Worm (Caenorhabditis elegans) whole organism, young adult: ENCODE measurements around the gene nhr-40.

Source experiments
- B0019.2 ChIP-seq: fragments of 200-800 bp; sonication (Bioruptor generic); conservative IDR thresholded peaks from 2 replicates; pipeline ENCODE4 v1.3.6; 2022; ENCODE audit warnings: missing genetic modification reagents, missing genetic modification characterization, missing compliant biosample characterization
- D2030.7 ChIP-seq: fragments of 200-800 bp; sonication (Bioruptor generic); IDR thresholded peaks from 2 replicates; pipeline ENCODE4 v1.3.6; 2022; ENCODE audit warnings: missing genetic modification reagents, missing genetic modification characterization, missing compliant biosample characterization
- F22D6.2 ChIP-seq: sonication (generic microtip); optimal IDR thresholded peaks from 2 replicates; lab custom pipeline; 2016; ENCODE audit warnings: mild to moderate bottlenecking, missing genetic modification characterization, missing compliant biosample characterization
- F23B12.7 ChIP-seq: sonication (generic microtip); optimal IDR thresholded peaks from 2 replicates; lab custom pipeline; 2017; ENCODE audit warnings: missing genetic modification characterization, mild to moderate bottlenecking, missing compliant biosample characterization, antibody characterized with exemption, moderate library complexity; ENCODE audit not compliant: insufficient read depth
- F37B4.10 ChIP-seq: fragments of 200-800 bp; sonication (Bioruptor generic); IDR thresholded peaks from 2 replicates; pipeline ENCODE4 v1.3.6; 2022; ENCODE audit warnings: missing genetic modification characterization, missing compliant biosample characterization
- F52B5.7 ChIP-seq: sonication (generic microtip); optimal IDR thresholded peaks from 2 replicates; lab custom pipeline; 2016; ENCODE audit warnings: mild to moderate bottlenecking, missing genetic modification characterization, missing compliant biosample characterization
- F55B11.4 ChIP-seq: sonication (generic microtip); optimal IDR thresholded peaks from 2 replicates; lab custom pipeline; 2016; ENCODE audit warnings: missing compliant biosample characterization, missing genetic modification characterization, borderline replicate concordance; ENCODE audit not compliant: insufficient read depth
- K11D2.4 ChIP-seq: fragments of 200-800 bp; sonication (Bioruptor generic); IDR thresholded peaks from 2 replicates; pipeline ENCODE4 v1.3.6; 2022; ENCODE audit warnings: missing genetic modification reagents, missing genetic modification characterization, missing compliant biosample characterization
- Y53F4B.3 ChIP-seq: fragments of 200-800 bp; sonication (Bioruptor generic); IDR thresholded peaks from 2 replicates; pipeline ENCODE4 v1.3.6; 2022; ENCODE audit warnings: missing genetic modification reagents, missing genetic modification characterization, missing compliant biosample characterization
- Y53G8AR.9 ChIP-seq: fragments of 200-800 bp; sonication (Bioruptor generic); conservative IDR thresholded peaks from 2 replicates; pipeline ENCODE4 v1.3.6; 2022; ENCODE audit warnings: missing genetic modification reagents, missing genetic modification characterization, missing compliant biosample characterization
- akir-1 ChIP-seq: fragments of 200-800 bp; sonication (Bioruptor generic); optimal IDR thresholded peaks from 2 replicates; lab custom pipeline; 2018; ENCODE audit warnings: mild to moderate bottlenecking, missing genetic modification characterization, moderate library complexity, missing compliant biosample characterization
- attf-5 ChIP-seq: fragments of 200-800 bp; sonication (Bioruptor generic); optimal IDR thresholded peaks from 2 replicates; lab custom pipeline; 2018; ENCODE audit warnings: mild to moderate bottlenecking, missing genetic modification characterization, missing compliant biosample characterization
- attf-6 ChIP-seq: fragments of 200-800 bp; sonication (Bioruptor generic); IDR thresholded peaks from 2 replicates; pipeline ENCODE4 v1.3.6; 2022; ENCODE audit warnings: missing genetic modification reagents, missing genetic modification characterization, missing compliant biosample characterization
- bed-2 ChIP-seq: fragments of 200-800 bp; sonication (Bioruptor generic); IDR thresholded peaks from 2 replicates; pipeline ENCODE4 v1.3.6; 2022; ENCODE audit warnings: missing genetic modification reagents, missing genetic modification characterization, missing compliant biosample characterization
- ccch-3 ChIP-seq: fragments of 200-800 bp; sonication (Bioruptor generic); optimal IDR thresholded peaks from 2 replicates; lab custom pipeline; 2018; ENCODE audit warnings: mild to moderate bottlenecking, missing genetic modification characterization, missing compliant biosample characterization
- cebp-2 ChIP-seq: fragments of 200-800 bp; sonication (Bioruptor generic); IDR thresholded peaks from 2 replicates; pipeline ENCODE4 v1.3.6; 2022; ENCODE audit warnings: missing genetic modification characterization, missing compliant biosample characterization
- ceh-27 ChIP-seq: fragments of 200-800 bp; sonication (Bioruptor generic); optimal IDR thresholded peaks from 2 replicates; lab custom pipeline; 2018; ENCODE audit warnings: mild to moderate bottlenecking, missing genetic modification characterization, moderate library complexity, missing compliant biosample characterization
- dox-1 ChIP-seq: fragments of 200-800 bp; sonication (Bioruptor generic); IDR thresholded peaks from 2 replicates; pipeline ENCODE4 v1.3.6; 2022; ENCODE audit warnings: missing genetic modification reagents, missing genetic modification characterization, missing compliant biosample characterization
- dpl-1 ChIP-seq: fragments of 150-350 bp; optimal IDR thresholded peaks from 2 replicates; lab custom pipeline; 2014; ENCODE audit warnings: missing biosample characterization, missing genetic modification reagents, missing genetic modification characterization
- ekl-4 ChIP-seq: fragments of 200-800 bp; sonication (Bioruptor generic); IDR thresholded peaks from 2 replicates; pipeline ENCODE4 v1.3.6; 2022; ENCODE audit warnings: missing genetic modification reagents, missing genetic modification characterization, missing compliant biosample characterization
- fkh-3 ChIP-seq: sonication (generic microtip); optimal IDR thresholded peaks from 2 replicates; lab custom pipeline; 2016; ENCODE audit warnings: mild to moderate bottlenecking, missing genetic modification characterization, missing compliant biosample characterization
- gei-17 ChIP-seq: fragments of 200-800 bp; sonication (Bioruptor generic); optimal IDR thresholded peaks from 2 replicates; lab custom pipeline; 2018; ENCODE audit warnings: mild to moderate bottlenecking, missing genetic modification characterization, missing compliant biosample characterization
- hrde-1 ChIP-seq: sonication (generic microtip); optimal IDR thresholded peaks from 2 replicates; lab custom pipeline; 2016; ENCODE audit warnings: missing genetic modification characterization, mild to moderate bottlenecking, missing compliant biosample characterization, moderate library complexity, missing genotype, missing genetic modification reagents, borderline replicate concordance
- hsf-1 ChIP-seq: fragments of 200-800 bp; sonication (Bioruptor generic); IDR thresholded peaks from 2 replicates; pipeline ENCODE4 v1.3.6; 2022; ENCODE audit warnings: missing genetic modification reagents, missing genetic modification characterization, missing compliant biosample characterization
- lag-1 ChIP-seq: fragments of 200-800 bp; sonication (Bioruptor generic); IDR thresholded peaks from 2 replicates; pipeline ENCODE4 v1.3.6; 2022; ENCODE audit warnings: missing genetic modification reagents, missing genetic modification characterization, missing compliant biosample characterization
- lin-26 ChIP-seq: fragments of 200-800 bp; sonication (Bioruptor generic); IDR thresholded peaks from 2 replicates; pipeline ENCODE4 v1.3.6; 2022; ENCODE audit warnings: missing genetic modification reagents, missing genetic modification characterization, missing compliant biosample characterization
- lin-35 ChIP-seq, 3 experiments: fragments of 150-350 bp in 2 of 3; sonication (generic microtip) in 1 of 3; optimal IDR thresholded peaks; 2 replicates each; lab custom pipeline; 2014 to 2018; ENCODE audit warnings: missing biosample characterization in 3 of 3, missing genetic modification characterization in 3 of 3, missing genetic modification reagents in 3 of 3
- lir-1 ChIP-seq: fragments of 200-800 bp; sonication (Bioruptor generic); conservative IDR thresholded peaks from 2 replicates; pipeline ENCODE4 v1.3.6; 2022; ENCODE audit warnings: missing genetic modification reagents, missing genetic modification characterization, missing compliant biosample characterization
- madf-10 ChIP-seq: sonication (generic microtip); optimal IDR thresholded peaks from 2 replicates; lab custom pipeline; 2016; ENCODE audit warnings: mild to moderate bottlenecking, missing genetic modification characterization, missing compliant biosample characterization
- madf-6 ChIP-seq: fragments of 200-800 bp; sonication (Bioruptor generic); IDR thresholded peaks from 2 replicates; pipeline ENCODE4 v1.3.6; 2022; ENCODE audit warnings: missing genetic modification reagents, missing genetic modification characterization, missing compliant biosample characterization
- nhr-120 ChIP-seq: fragments of 200-800 bp; sonication (Bioruptor generic); IDR thresholded peaks from 2 replicates; pipeline ENCODE4 v1.3.6; 2022; ENCODE audit warnings: missing genetic modification characterization, missing compliant biosample characterization
- nhr-80 ChIP-seq: sonication (generic microtip); optimal IDR thresholded peaks from 2 replicates; lab custom pipeline; 2016; ENCODE audit warnings: missing genetic modification characterization, missing compliant biosample characterization
- nhr-90 ChIP-seq: sonication (generic microtip); optimal IDR thresholded peaks from 2 replicates; lab custom pipeline; 2016; ENCODE audit warnings: missing genotype, mild to moderate bottlenecking, missing genetic modification characterization, missing compliant biosample characterization
- pha-4 ChIP-seq: fragments of 150-350 bp; sonication (generic microtip); optimal IDR thresholded peaks from 2 replicates; lab custom pipeline; 2014; ENCODE audit warnings: missing biosample characterization, missing genetic modification reagents, missing genetic modification characterization
- rcor-1 ChIP-seq: fragments of 200-800 bp; sonication (Bioruptor generic); IDR thresholded peaks from 2 replicates; pipeline ENCODE4 v1.3.6; 2022; ENCODE audit warnings: missing genetic modification reagents, missing genetic modification characterization, missing compliant biosample characterization
- rec-8 ChIP-seq, 2 experiments: sonication (generic microtip); optimal IDR thresholded peaks; 2 replicates each; lab custom pipeline; 2016; ENCODE audit warnings: mild to moderate bottlenecking in 2 of 2, missing genetic modification characterization in 2 of 2, missing genetic modification reagents in 2 of 2, missing genotype in 2 of 2, missing biosample characterization in 1 of 2, missing compliant biosample characterization in 1 of 2, moderate library complexity in 1 of 2
- sdz-38 ChIP-seq: sonication (generic microtip); optimal IDR thresholded peaks from 2 replicates; lab custom pipeline; 2016; ENCODE audit warnings: missing genotype, missing genetic modification characterization, missing compliant biosample characterization
- sea-2 ChIP-seq: fragments of 200-800 bp; sonication (Bioruptor generic); IDR thresholded peaks from 2 replicates; pipeline ENCODE4 v1.3.6; 2022; ENCODE audit warnings: missing genetic modification characterization, missing compliant biosample characterization
- snpc-1.1 ChIP-seq: sonication (generic microtip); optimal IDR thresholded peaks from 2 replicates; lab custom pipeline; 2017; ENCODE audit warnings: missing genetic modification characterization, mild to moderate bottlenecking, missing compliant biosample characterization, antibody characterized with exemption, moderate library complexity, missing genotype, missing genetic modification reagents; ENCODE audit not compliant: insufficient read depth
- somi-1 ChIP-seq: fragments of 200-800 bp; sonication (Bioruptor generic); optimal IDR thresholded peaks from 2 replicates; lab custom pipeline; 2018; ENCODE audit warnings: mild to moderate bottlenecking, missing genetic modification characterization, missing compliant biosample characterization
- sptf-2 ChIP-seq: fragments of 200-800 bp; sonication (Bioruptor generic); optimal IDR thresholded peaks from 2 replicates; lab custom pipeline; 2018; ENCODE audit warnings: mild to moderate bottlenecking, missing genetic modification characterization, missing compliant biosample characterization
- tbx-9 ChIP-seq: sonication (generic microtip); optimal IDR thresholded peaks from 2 replicates; lab custom pipeline; 2016; ENCODE audit warnings: borderline replicate concordance, missing genetic modification characterization, inconsistent platforms, missing compliant biosample characterization
- tlf-1 ChIP-seq: fragments of 200-800 bp; sonication (Bioruptor generic); optimal IDR thresholded peaks from 2 replicates; lab custom pipeline; 2018; ENCODE audit warnings: mild to moderate bottlenecking, missing genetic modification characterization, missing compliant biosample characterization
- unc-62 ChIP-seq: fragments of 150-350 bp; optimal IDR thresholded peaks from 2 replicates; lab custom pipeline; 2014; ENCODE audit warnings: missing biosample characterization, missing genetic modification reagents, missing genetic modification characterization
- ztf-18 ChIP-seq: sonication (generic microtip); optimal IDR thresholded peaks from 2 replicates; lab custom pipeline; 2016; ENCODE audit warnings: missing genotype, mild to moderate bottlenecking, missing genetic modification characterization, missing compliant biosample characterization
- ztf-22 ChIP-seq: fragments of 200-800 bp; sonication (Bioruptor generic); optimal IDR thresholded peaks from 2 replicates; lab custom pipeline; 2018; ENCODE audit warnings: mild to moderate bottlenecking, missing genetic modification characterization, moderate library complexity, missing compliant biosample characterization
- ztf-26 ChIP-seq: sonication (generic microtip); optimal IDR thresholded peaks from 2 replicates; lab custom pipeline; 2017; ENCODE audit warnings: missing genetic modification characterization, missing compliant biosample characterization
- ztf-6 ChIP-seq: fragments of 200-800 bp; sonication (Bioruptor generic); IDR thresholded peaks from 2 replicates; pipeline ENCODE4 v1.3.6; 2022; ENCODE audit warnings: missing genetic modification reagents, missing genetic modification characterization, missing compliant biosample characterization

The nhr-40 gene

ce11 chrX:2549322-2549721 is 44.5 kb upstream of the nhr-40 start (continued):
- TF ChIP-seq nhr-90 (tag; lab: Kevin White, UChicago) (peak; percentile 79), nhr-120 (no peak), Y53G8AR.9 (no peak), somi-1 (GFP tag; lab: Kevin White, UChicago) (peak; percentile 29), sdz-38 (tag; lab: Kevin White, UChicago) (no peak), unc-62 (GFP tag; lab: Kevin White, UChicago) (no peak), madf-6 (GFP tag; lab: Robert Waterston, UW) (0 out of 2 replicates have a peak, but pooled peaks have one; percentile 20), ccch-3 (peak; percentile 37), snpc-1.1 (tag; lab: Kevin White, UChicago) (peak; percentile 49), F52B5.7 (peak; percentile 60), Y53F4B.3 (GFP tag; lab: Robert Waterston, UW) (no peak), ztf-18 (peak; percentile 74), pha-4 (no peak), lin-26 (GFP tag; lab: Robert Waterston, UW) (peak; percentile 92; the same call in 1 of the 2 replicates), F37B4.10 (GFP tag; lab: Robert Waterston, UW) (0 out of 2 replicates have a peak, but pooled peaks have one; percentile 82), hsf-1 (GFP tag; lab: Robert Waterston, UW) (no peak), tbx-9 (tag; lab: Kevin White, UChicago) (no peak), dpl-1 (GFP tag; lab: Kevin White, UChicago) (no peak), nhr-80 (peak; percentile 35), ztf-26 (tag; lab: Kevin White, UChicago) (peak; percentile 36), attf-6 (GFP tag; lab: Robert Waterston, UW) (peak; percentile 47; the same call in 1 of the 2 replicates), tlf-1 (peak; percentile 33), ekl-4 (peak; percentile 30; the same call in 1 of the 2 replicates), lir-1 (no peak), K11D2.4 (GFP tag; lab: Robert Waterston, UW) (peak; percentile 36; the same call in 1 of the 2 replicates), sea-2 (GFP tag; lab: Robert Waterston, UW) (0 out of 2 replicates have a peak, but pooled peaks have one; percentile 53), B0019.2 (GFP tag; lab: Robert Waterston, UW) (0 out of 2 replicates have a peak, but pooled peaks have one; percentile 25), fkh-3 (tag; lab: Kevin White, UChicago) (peak; percentile 51), madf-10 (peak; percentile 76), lag-1 (GFP tag; lab: Robert Waterston, UW) (no peak), lin-35 (GFP tag; optimal IDR thresholded peaks at IDR 0.05; lab: Kevin White, UChicago) (peak in 1 of 3 experiments; percentile 61), rcor-1 (GFP tag; lab: Robert Waterston, UW) (peak; percentile 51; the same call in 1 of the 2 replicates), dox-1 (peak; percentile 78), F23B12.7 (tag; lab: Kevin White, UChicago) (peak; percentile 85), akir-1 (GFP tag; lab: Kevin White, UChicago) (peak; percentile 76), ztf-22 (GFP tag; lab: Kevin White, UChicago) (peak; percentile 42), hrde-1 (tag; lab: Kevin White, UChicago) (peak; percentile 68), F55B11.4 (tag; lab: Kevin White, UChicago) (no peak), F22D6.2 (tag; lab: Kevin White, UChicago) (peak; percentile 45), attf-5 (GFP tag; lab: Kevin White, UChicago) (peak; percentile 59), ztf-6 (GFP tag; lab: Robert Waterston, UW) (0 out of 2 replicates have a peak, but pooled peaks have one; percentile 20), sptf-2 (no peak), rec-8 (tag; optimal IDR thresholded peaks at IDR 0.05; lab: Kevin White, UChicago) (peak; percentile 4 to 69), gei-17 (GFP tag; lab: Kevin White, UChicago) (peak; percentile 25), bed-2 (GFP tag; lab: Robert Waterston, UW) (no peak), cebp-2 (GFP tag; lab: Robert Waterston, UW) (no peak), ceh-27 (GFP tag; lab: Kevin White, UChicago) (peak; percentile 36), D2030.7 (GFP tag; lab: Robert Waterston, UW) (peak; percentile 86)
